Worm (Caenorhabditis elegans) whole organism, L3 larva: ENCODE measurements around the gene kmo-2.

ENCODE experiments used
- R02D3.7 ChIP-seq: fragments of 150-350 bp; optimal IDR thresholded peaks from 2 replicates; lab custom pipeline; 2014; ENCODE audit warnings: missing biosample characterization, missing genetic modification characterization
- aly-2 ChIP-seq: fragments of 150-350 bp; optimal IDR thresholded peaks from 2 replicates; lab custom pipeline; 2014; ENCODE audit warnings: missing biosample characterization, missing genetic modification characterization
- ama-1 ChIP-seq: fragments of 150-350 bp; optimal IDR thresholded peaks from 2 replicates; lab custom pipeline; 2018
- ceh-16 ChIP-seq: sonication (generic microtip); optimal IDR thresholded peaks from 2 replicates; lab custom pipeline; 2017; ENCODE audit warnings: missing biosample characterization, missing genetic modification characterization
- ceh-28 ChIP-seq: fragments of 150-350 bp; optimal IDR thresholded peaks from 2 replicates; lab custom pipeline; 2014; ENCODE audit warnings: missing biosample characterization, missing genetic modification reagents, missing genetic modification characterization
- ceh-82 ChIP-seq: fragments of 150-350 bp; optimal IDR thresholded peaks from 2 replicates; lab custom pipeline; 2014; ENCODE audit warnings: missing biosample characterization, missing genetic modification characterization
- ceh-9 ChIP-seq: sonication (generic microtip); optimal IDR thresholded peaks from 2 replicates; lab custom pipeline; 2018; ENCODE audit warnings: missing biosample characterization, missing genetic modification characterization
- daf-12 ChIP-seq: fragments of 150-350 bp; optimal IDR thresholded peaks from 2 replicates; lab custom pipeline; 2014; ENCODE audit warnings: missing biosample characterization, missing genetic modification reagents, missing genetic modification characterization
- egl-5 ChIP-seq: fragments of 150-350 bp; optimal IDR thresholded peaks from 2 replicates; lab custom pipeline; 2017; ENCODE audit warnings: missing biosample characterization, missing genetic modification reagents, missing genetic modification characterization, inconsistent platforms
- elt-1 ChIP-seq: fragments of 150-350 bp; optimal IDR thresholded peaks from 2 replicates; lab custom pipeline; 2014; ENCODE audit warnings: missing biosample characterization, missing genetic modification characterization
- elt-2 ChIP-seq: sonication (generic microtip); optimal IDR thresholded peaks from 2 replicates; lab custom pipeline; 2016; ENCODE audit warnings: missing genetic modification reagents, mild to moderate bottlenecking, missing genetic modification characterization, missing compliant biosample characterization
- elt-3 ChIP-seq, 3 experiments: fragments of 150-350 bp in 1 of 3; sonication (generic microtip) in 2 of 3; optimal IDR thresholded peaks; 2 replicates in 2 of 3; 4 replicates in 1 of 3; lab custom pipeline; 2014 to 2017; ENCODE audit warnings: missing biosample characterization in 3 of 3, missing genetic modification characterization in 3 of 3
- fkh-10 ChIP-seq: sonication (generic microtip); optimal IDR thresholded peaks from 2 replicates; lab custom pipeline; 2017; ENCODE audit warnings: missing biosample characterization, missing genetic modification reagents, missing genetic modification characterization
- fkh-2 ChIP-seq: fragments of 150-350 bp; optimal IDR thresholded peaks from 2 replicates; lab custom pipeline; 2014; ENCODE audit warnings: missing biosample characterization, missing genetic modification reagents, missing genetic modification characterization
- fos-1 ChIP-seq: fragments of 150-350 bp; optimal IDR thresholded peaks from 2 replicates; lab custom pipeline; 2014; ENCODE audit warnings: missing biosample characterization, missing genetic modification characterization
- jun-1 ChIP-seq: fragments of 150-350 bp; optimal IDR thresholded peaks from 2 replicates; lab custom pipeline; 2014; ENCODE audit warnings: missing biosample characterization, missing genetic modification reagents, missing genetic modification characterization
- lin-15B ChIP-seq: fragments of 150-350 bp; optimal IDR thresholded peaks from 2 replicates; lab custom pipeline; 2014; ENCODE audit warnings: missing biosample characterization, missing genetic modification characterization
- lin-39 ChIP-seq: fragments of 150-350 bp; optimal IDR thresholded peaks from 2 replicates; lab custom pipeline; 2018; ENCODE audit warnings: missing biosample characterization, missing genetic modification reagents, missing genetic modification characterization
- lsy-12 ChIP-seq: sonication (generic microtip); optimal IDR thresholded peaks from 2 replicates; lab custom pipeline; 2016; ENCODE audit warnings: mild to moderate bottlenecking, missing genetic modification characterization, missing compliant biosample characterization
- mdl-1 ChIP-seq: fragments of 150-350 bp; optimal IDR thresholded peaks from 2 replicates; lab custom pipeline; 2014; ENCODE audit warnings: missing biosample characterization, missing genetic modification characterization
- mml-1 ChIP-seq: fragments of 150-350 bp; sonication (generic microtip); optimal IDR thresholded peaks from 3 replicates; lab custom pipeline; 2014; ENCODE audit warnings: missing biosample characterization, missing genetic modification characterization
- nfya-1 ChIP-seq: sonication (generic microtip); optimal IDR thresholded peaks from 2 replicates; lab custom pipeline; 2017; ENCODE audit warnings: missing genetic modification characterization, mild to moderate bottlenecking, missing compliant biosample characterization, antibody characterized with exemption, moderate library complexity; ENCODE audit not compliant: insufficient read depth
- nhr-11 ChIP-seq: fragments of 150-350 bp; optimal IDR thresholded peaks from 2 replicates; lab custom pipeline; 2014; ENCODE audit warnings: missing biosample characterization, missing genetic modification characterization
- nhr-12 ChIP-seq: fragments of 150-350 bp; optimal IDR thresholded peaks from 2 replicates; lab custom pipeline; 2014; ENCODE audit warnings: missing biosample characterization, missing genetic modification characterization
- nhr-23 ChIP-seq: fragments of 150-350 bp; optimal IDR thresholded peaks from 2 replicates; lab custom pipeline; 2014; ENCODE audit warnings: missing biosample characterization, missing genetic modification reagents, missing genetic modification characterization
- nhr-237 ChIP-seq: fragments of 150-350 bp; optimal IDR thresholded peaks from 2 replicates; lab custom pipeline; 2014; ENCODE audit warnings: missing biosample characterization, missing genetic modification characterization
- nhr-25 ChIP-seq: sonication (generic microtip); optimal IDR thresholded peaks from 2 replicates; lab custom pipeline; 2017; ENCODE audit warnings: missing biosample characterization, missing genetic modification characterization
- nhr-28 ChIP-seq: fragments of 150-350 bp; optimal IDR thresholded peaks from 2 replicates; lab custom pipeline; 2014; ENCODE audit warnings: missing biosample characterization, missing genetic modification characterization
- nhr-43 ChIP-seq: sonication (generic microtip); optimal IDR thresholded peaks from 2 replicates; lab custom pipeline; 2016; ENCODE audit warnings: mild to moderate bottlenecking, missing genetic modification characterization, missing compliant biosample characterization; ENCODE audit not compliant: poor library complexity, severe bottlenecking
- nhr-67 ChIP-seq: fragments of 150-350 bp; optimal IDR thresholded peaks from 2 replicates; lab custom pipeline; 2014; ENCODE audit warnings: missing biosample characterization, missing genetic modification characterization
- nhr-76 ChIP-seq: fragments of 150-350 bp; sonication (generic microtip); optimal IDR thresholded peaks from 5 replicates; lab custom pipeline; 2014; ENCODE audit warnings: missing biosample characterization, missing genetic modification characterization
- pha-4 ChIP-seq: fragments of 150-350 bp; optimal IDR thresholded peaks from 2 replicates; lab custom pipeline; 2014; ENCODE audit warnings: missing biosample characterization, missing genetic modification reagents, missing genetic modification characterization
- pqm-1 ChIP-seq: fragments of 150-350 bp; optimal IDR thresholded peaks from 2 replicates; lab custom pipeline; 2017; ENCODE audit warnings: missing biosample characterization, missing genetic modification characterization, inconsistent platforms
- sea-2 ChIP-seq: fragments of 150-350 bp; sonication (generic microtip); optimal IDR thresholded peaks from 4 replicates; lab custom pipeline; 2014; ENCODE audit warnings: missing biosample characterization, missing genetic modification reagents, missing genetic modification characterization
- skn-1 ChIP-seq: fragments of 150-350 bp; optimal IDR thresholded peaks from 2 replicates; lab custom pipeline; 2014; ENCODE audit warnings: missing biosample characterization, missing genetic modification characterization
- snpc-4 ChIP-seq: fragments of 150-350 bp; optimal IDR thresholded peaks from 2 replicates; lab custom pipeline; 2014; ENCODE audit warnings: missing biosample characterization, missing genetic modification characterization
- unc-39 ChIP-seq: sonication (generic microtip); optimal IDR thresholded peaks from 4 replicates; lab custom pipeline; 2017; ENCODE audit warnings: missing biosample characterization, missing genetic modification characterization
- ztf-11 ChIP-seq: fragments of 150-350 bp; optimal IDR thresholded peaks from 2 replicates; lab custom pipeline; 2014; ENCODE audit warnings: missing biosample characterization, missing genetic modification characterization
- ztf-4 ChIP-seq: fragments of 150-350 bp; optimal IDR thresholded peaks from 2 replicates; lab custom pipeline; 2014; ENCODE audit warnings: missing biosample characterization, missing genetic modification characterization

kmo-2 gene

ce11 chrV:12085867-12086634, 17.7 kb upstream of the kmo-2 start (continued):
- TF ChIP-seq ceh-82 (tag; lab: Kevin White, UChicago), result no peak
- TF ChIP-seq ceh-28, result peak; percentile 11
- TF ChIP-seq sea-2, result no peak
- TF ChIP-seq ceh-16 (tag; lab: Kevin White, UChicago), result no peak
- no peak for TF ChIP-seq nhr-237 (tag; lab: Kevin White, UChicago)
- TF ChIP-seq nhr-43 (tag; lab: Kevin White, UChicago), result no peak
- TF ChIP-seq egl-5 (tag; lab: Kevin White, UChicago), result no peak
- TF ChIP-seq nfya-1 (tag; lab: Kevin White, UChicago), result no peak
- no peak for TF ChIP-seq ceh-9 (tag; lab: Kevin White, UChicago)
- TF ChIP-seq lsy-12 (tag; lab: Kevin White, UChicago), result no peak
- TF ChIP-seq skn-1 (tag; lab: Kevin White, UChicago), result no peak
- no peak for TF ChIP-seq nhr-23 (tag; lab: Kevin White, UChicago)
- TF ChIP-seq daf-12 (tag; lab: Kevin White, UChicago), result no peak
- TF ChIP-seq nhr-67 (tag; lab: Kevin White, UChicago), result no peak
- no peak for TF ChIP-seq mml-1
- TF ChIP-seq jun-1 (tag; lab: Kevin White, UChicago), result no peak
- no peak for TF ChIP-seq ztf-4
- TF ChIP-seq mdl-1 (tag; lab: Kevin White, UChicago), result no peak
- no peak for TF ChIP-seq nhr-28 (tag; lab: Kevin White, UChicago)
- no peak for TF ChIP-seq lin-39 (tag; lab: Kevin White, UChicago)
- no peak for TF ChIP-seq nhr-76 (tag; lab: Kevin White, UChicago)
- TF ChIP-seq elt-3 (tag; optimal IDR thresholded peaks at IDR 0.05; lab: Kevin White, UChicago), result peak; percentile 54 to 91 (median 58)

- peak; percentile 69 for TF ChIP-seq ceh-28
- TF ChIP-seq fkh-10 (GFP tag; lab: Kevin White, UChicago), result no peak
- TF ChIP-seq nhr-76 (tag; lab: Kevin White, UChicago), result no peak
- TF ChIP-seq ztf-11, result no peak
- peak; percentile 36 for TF ChIP-seq elt-2 (tag; lab: Kevin White, UChicago)
- no peak for TF ChIP-seq elt-1 (tag; lab: Kevin White, UChicago)
Observed at ce11 chrV:12084216-12084615, 15.9 kb upstream of the kmo-2 start, which contains the start of gene R07B7.8. R07B7.8 (minus strand) TSS chrV:12084316.

- TF ChIP-seq R02D3.7 (tag; lab: Kevin White, UChicago), result no peak
- peak; percentile 32 for TF ChIP-seq pha-4 (tag; lab: Kevin White, UChicago)
Observed at ce11 chrV:12082932-12083331, 14.6 kb upstream of the kmo-2 start, which contains the start of gene R07B7.10. R07B7.10 (plus strand) TSS chrV:12083216.

DNA sequence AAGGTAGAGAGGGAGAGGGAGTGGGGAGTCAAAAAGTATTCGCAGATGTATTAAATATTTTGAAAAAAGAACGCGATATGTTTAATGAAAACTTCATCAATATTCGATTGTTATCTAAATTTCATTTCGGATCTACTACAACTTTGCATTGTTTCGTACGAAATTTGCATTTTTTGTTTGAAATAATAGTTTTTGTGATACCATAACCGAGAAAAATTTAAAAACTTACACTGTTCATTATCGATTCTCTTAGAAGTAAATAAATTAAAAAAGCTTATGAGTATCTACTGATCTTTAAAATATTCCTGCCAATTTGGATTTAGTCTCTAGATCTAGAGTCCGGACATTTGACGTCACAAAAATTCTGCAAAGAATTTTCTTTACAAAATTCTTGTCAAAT, 11.9 kb upstream of the kmo-2 start, which contains the start of gene R07B7.9:
TSS of gene R07B7.9 (minus strand) at position 101 of the 400 bp plus-strand sequence.
- TF ChIP-seq mdl-1 (tag; lab: Kevin White, UChicago) (no peak), nhr-43 (tag; lab: Kevin White, UChicago) (no peak), nhr-67 (tag; lab: Kevin White, UChicago) (no peak), nhr-237 (tag; lab: Kevin White, UChicago) (no peak), ama-1 (lab: Kevin White, UChicago) (no peak), elt-2 (tag; lab: Kevin White, UChicago) (no peak)

ce11 chrV:12075983-12076382, 7.6 kb upstream of the kmo-2 start:
- TF ChIP-seq daf-12 (tag; lab: Kevin White, UChicago), result no peak
- no peak for TF ChIP-seq aly-2
- TF ChIP-seq nhr-12 (tag; lab: Kevin White, UChicago), result no peak
- no peak for TF ChIP-seq fkh-2 (tag; lab: Kevin White, UChicago)
- peak; percentile 75 for TF ChIP-seq pqm-1
- no peak for TF ChIP-seq fos-1 (tag; lab: Kevin White, UChicago)
- no peak for TF ChIP-seq nhr-237 (tag; lab: Kevin White, UChicago)
- no peak for TF ChIP-seq lin-39 (tag; lab: Kevin White, UChicago)
- TF ChIP-seq elt-2 (tag; lab: Kevin White, UChicago), result peak; percentile 68
- peak; percentile 57 for TF ChIP-seq pha-4 (tag; lab: Kevin White, UChicago)
- no peak for TF ChIP-seq lin-15B (tag; lab: Kevin White, UChicago)
- TF ChIP-seq unc-39, result no peak
- TF ChIP-seq elt-3 (tag; optimal IDR thresholded peaks at IDR 0.05; lab: Kevin White, UChicago), result no peak
- TF ChIP-seq nfya-1 (tag; lab: Kevin White, UChicago), result no peak
- no peak for TF ChIP-seq snpc-4 (tag; lab: Kevin White, UChicago)
- no peak for TF ChIP-seq nhr-11
- no peak for TF ChIP-seq egl-5 (tag; lab: Kevin White, UChicago)
- TF ChIP-seq nhr-25 (tag; lab: Kevin White, UChicago), result no peak
